Fruit fly (Drosophila melanogaster): ENCODE data around the gene Lgr4.

Lgr4 gene

DNA sequence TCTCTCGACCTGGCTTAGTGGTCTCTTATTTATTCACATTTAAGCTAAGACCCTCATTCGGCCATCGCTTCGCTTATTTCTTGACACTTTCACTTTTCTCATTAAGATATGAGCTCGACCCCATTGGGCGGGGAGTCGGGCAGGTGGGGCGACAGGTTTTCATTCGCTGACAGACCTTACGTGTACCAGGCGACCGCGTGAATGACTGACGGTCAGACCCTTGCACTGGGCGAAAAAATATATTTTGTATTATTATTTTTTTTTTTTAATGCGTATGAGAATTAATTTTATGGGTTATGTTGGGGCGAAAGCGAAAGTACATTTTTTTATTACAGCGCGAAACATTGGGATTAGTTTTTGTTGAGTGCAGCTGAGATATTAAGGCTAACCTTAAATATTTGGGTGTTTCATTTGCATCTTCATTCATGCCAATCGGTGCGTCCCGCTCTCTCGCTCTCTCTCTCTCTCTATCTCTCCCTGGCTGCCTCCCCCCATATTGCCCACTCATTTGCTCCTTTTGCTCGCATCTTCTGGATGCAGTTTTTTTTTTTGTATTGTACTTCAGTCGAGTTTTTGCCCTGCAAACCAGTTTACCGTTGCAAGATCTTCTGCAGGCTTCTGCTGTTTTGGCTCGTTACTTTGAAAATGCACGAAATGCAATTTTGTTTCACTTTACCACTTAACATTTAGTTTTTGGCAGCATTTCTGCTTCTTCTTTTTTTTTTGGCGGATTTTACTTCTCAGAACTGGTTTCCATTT, 51.8 kb downstream of the Lgr4 start (continued):
- TF ChIP-seq CG2202 (tag; optimal IDR thresholded peaks at IDR 0.05) (peak; percentile 20), CG1529 (GFP tag; optimal IDR thresholded peaks at IDR 0.05) (peak; percentile 16), MTF-1 (GFP tag; optimal IDR thresholded peaks at IDR 0.05; ENCODE audit: borderline replicate concordance) (no peak), knrl (GFP tag; IDR thresholded peaks at IDR 0.05; ENCODE audit: partially characterized antibody) (no peak), cg (GFP tag; optimal IDR thresholded peaks at IDR 0.05) (no peak), CHES-1-like (GFP tag; optimal IDR thresholded peaks at IDR 0.05) (no peak), CG4282 (GFP tag; optimal IDR thresholded peaks at IDR 0.05) (no peak), nom (GFP tag; optimal IDR thresholded peaks at IDR 0.05) (peak; percentile 64), sc (optimal IDR thresholded peaks at IDR 0.05) (no peak), sc (GFP tag; optimal IDR thresholded peaks at IDR 0.05) (no peak), CkIIα-i1 (GFP tag; IDR thresholded peaks at IDR 0.05) (no peak), seq (GFP tag; IDR thresholded peaks at IDR 0.05) (peak; percentile 67; the same call in 1 of the 2 replicates), Tbp (GFP tag; optimal IDR thresholded peaks at IDR 0.05) (no peak), CG4617 (GFP tag; optimal IDR thresholded peaks at IDR 0.05; ENCODE audit: borderline replicate concordance) (no peak), tll (GFP tag; optimal IDR thresholded peaks at IDR 0.05) (no peak), fru (optimal IDR thresholded peaks at IDR 0.05) (no peak), CG11695 (GFP tag; IDR thresholded peaks at IDR 0.05) (peak; percentile 52; the same call in 1 of the 3 replicates), zfh1 (GFP tag; IDR thresholded peaks at IDR 0.05) (peak; percentile 69; the same call in 2 of the 3 replicates), Neu2 (GFP tag; optimal IDR thresholded peaks at IDR 0.05; ENCODE audit: borderline replicate concordance) (no peak), odd (GFP tag; optimal IDR thresholded peaks at IDR 0.05) (no peak), Awh (GFP tag; IDR thresholded peaks at IDR 0.05) (peak; percentile 72), lmd (GFP tag; IDR thresholded peaks at IDR 0.05) (peak; percentile 66), CG13775 (GFP tag; optimal IDR thresholded peaks at IDR 0.05) (no peak), CG17186 (GFP tag; optimal IDR thresholded peaks at IDR 0.05) (no peak), Nf-YA (GFP tag; IDR thresholded peaks at IDR 0.05) (peak; percentile 41; the same call in 1 of the 2 replicates), Fer3 (tag; optimal IDR thresholded peaks at IDR 0.05) (no peak), Ptx1 (GFP tag; IDR thresholded peaks at IDR 0.05) (peak; percentile 74), CG14014 (GFP tag; IDR thresholded peaks at IDR 0.05) (peak; percentile 32; the same call in 1 of the 2 replicates), mirr (GFP tag; optimal IDR thresholded peaks at IDR 0.05) (no peak), CG12659 (GFP tag; optimal IDR thresholded peaks at IDR 0.05) (no peak), E2f2 (GFP tag; IDR thresholded peaks at IDR 0.05) (peak; percentile 49; the same call in 1 of the 2 replicates), Rfx (GFP tag; IDR thresholded peaks at IDR 0.05) (peak; percentile 37), CG11085 (GFP tag; IDR thresholded peaks at IDR 0.05) (no peak), CG10209 (GFP tag; optimal IDR thresholded peaks at IDR 0.05) (peak; percentile 59), zfh2 (GFP tag; optimal IDR thresholded peaks at IDR 0.05) (no peak), CG7357 (GFP tag; IDR thresholded peaks at IDR 0.05) (0 out of 3 replicates have a peak, but pooled peaks have one; percentile 21), gce (GFP tag; IDR thresholded peaks at IDR 0.05) (peak; percentile 60; the same call in 2 of the 3 replicates), Bteb2 (GFP tag; optimal IDR thresholded peaks at IDR 0.05) (no peak), CG18599 (GFP tag; optimal IDR thresholded peaks at IDR 0.05) (peak; percentile 34), pan (optimal IDR thresholded peaks at IDR 0.05) (no peak), pan (GFP tag; optimal IDR thresholded peaks at IDR 0.05 in 1 of 2, IDR thresholded peaks at IDR 0.05 in 1 of 2) (peak in 1 of 2 experiments; percentile 81), mld (GFP tag; IDR thresholded peaks at IDR 0.05; ENCODE audit: partially characterized antibody) (no peak), CG1792 (GFP tag; optimal IDR thresholded peaks at IDR 0.05) (no peak), Hey (tag; optimal IDR thresholded peaks at IDR 0.05) (no peak), CG12391 (tag; optimal IDR thresholded peaks at IDR 0.05) (peak; percentile 44), CG4707 (GFP tag; optimal IDR thresholded peaks at IDR 0.05) (no peak), Hand (GFP tag; optimal IDR thresholded peaks at IDR 0.05) (no peak), CG11093 (GFP tag; IDR thresholded peaks at IDR 0.05) (peak; percentile 54; the same call in 1 of the 3 replicates), gro (GFP tag; optimal IDR thresholded peaks at IDR 0.05) (no peak)

Data from whole organism, embryonic.